Fruit fly (Drosophila melanogaster) S2 (cell line): ENCODE results near the gene Rat1.

ENCODE experiments used
- CG8478 ChIP-seq: fragments of >200 bp; optimal IDR thresholded peaks from 2 replicates; lab custom pipeline; 2018
- CTCF ChIP-seq, 2 experiments: fragments of >200 bp; optimal IDR thresholded peaks; 2 replicates each; lab custom pipeline; 2018

dm6 chr2L:6907761-6908160, at the start of gene Rat1, which contains the start of gene Polr1F:
- TF ChIP-seq CTCF (optimal IDR thresholded peaks at IDR 0.05; lab: Kevin White, UChicago) (no peak), CG8478 (no peak)
